Fruit fly (Drosophila melanogaster): Measurements from ENCODE around the gene CG2898.

Gene CG2898

dm6 chrX:10340492-10340891 lies 34.7 kb upstream of the CG2898 start:
- TF ChIP-seq CG15710 (tag; optimal IDR thresholded peaks at IDR 0.05) = no peak

- TF ChIP-seq CG17806 (tag; optimal IDR thresholded peaks at IDR 0.05) = no peak
- no peak for TF ChIP-seq CG12605 (GFP tag; IDR thresholded peaks at IDR 0.05)
- 0 out of 2 replicates have a peak, but pooled peaks have one; percentile 23 for TF ChIP-seq CG32121 (GFP tag; IDR thresholded peaks at IDR 0.05)
- no peak for TF ChIP-seq CG34367 (tag; optimal IDR thresholded peaks at IDR 0.05)
- TF ChIP-seq fd96Ca (GFP tag; IDR thresholded peaks at IDR 0.05) = no peak
- no peak for TF ChIP-seq EcR (GFP tag; optimal IDR thresholded peaks at IDR 0.05)
- no peak for TF ChIP-seq CG13204 (GFP tag; optimal IDR thresholded peaks at IDR 0.05)
- no peak for TF ChIP-seq Ets98B (GFP tag; IDR thresholded peaks at IDR 0.05)
Observed at dm6 chrX:10347979-10348692, 27.0 kb upstream of the CG2898 start.

- TF ChIP-seq Pif1B (GFP tag; optimal IDR thresholded peaks at IDR 0.05) (no peak), CG4496 (GFP tag; IDR thresholded peaks at IDR 0.05) (no peak), CG9948 (tag; optimal IDR thresholded peaks at IDR 0.05) (no peak), Ets98B (GFP tag; IDR thresholded peaks at IDR 0.05) (no peak), rn (GFP tag; IDR thresholded peaks at IDR 0.05) (no peak), CG17806 (tag; optimal IDR thresholded peaks at IDR 0.05) (no peak), gl (tag; optimal IDR thresholded peaks at IDR 0.05) (no peak), fd96Ca (GFP tag; IDR thresholded peaks at IDR 0.05) (no peak)
Observed at dm6 chrX:10362127-10362526, 13.0 kb upstream of the CG2898 start.

dm6 chrX:10362557-10363366 lies 12.4 kb upstream of the CG2898 start:
- TF ChIP-seq CG14655 (GFP tag; optimal IDR thresholded peaks at IDR 0.05) = peak; percentile 7
- peak; percentile 13 for TF ChIP-seq CG8159 (tag; optimal IDR thresholded peaks at IDR 0.05)
- peak; percentile 19 for TF ChIP-seq Snoo (tag; optimal IDR thresholded peaks at IDR 0.05)
- TF ChIP-seq CG12605 (GFP tag; IDR thresholded peaks at IDR 0.05) = no peak

dm6 chrX:10364556-10365227 lies 10.5 kb upstream of the CG2898 start:
- no peak for TF ChIP-seq Snoo (tag; optimal IDR thresholded peaks at IDR 0.05)
- 0 out of 3 replicates have a peak, but pooled peaks have one; percentile 29 for TF ChIP-seq fd96Ca (GFP tag; IDR thresholded peaks at IDR 0.05)
- peak; percentile 15 for TF ChIP-seq CG8159 (tag; optimal IDR thresholded peaks at IDR 0.05)
- peak; percentile 24 for TF ChIP-seq Pif1A (GFP tag; optimal IDR thresholded peaks at IDR 0.05)

- TF ChIP-seq Ets98B (GFP tag; IDR thresholded peaks at IDR 0.05) = no peak
- TF ChIP-seq fd96Ca (GFP tag; IDR thresholded peaks at IDR 0.05) = peak; percentile 26; the same call in 1 of the 3 replicates
- peak; percentile 25; the same call in 1 of the 2 replicates for TF ChIP-seq CG12605 (GFP tag; IDR thresholded peaks at IDR 0.05)
- TF ChIP-seq CG10348 (GFP tag; IDR thresholded peaks at IDR 0.05) = no peak
- TF ChIP-seq rn (GFP tag; IDR thresholded peaks at IDR 0.05) = no peak
- TF ChIP-seq Snoo (tag; optimal IDR thresholded peaks at IDR 0.05) = peak; percentile 5
- peak; percentile 58 for TF ChIP-seq EcR (GFP tag; optimal IDR thresholded peaks at IDR 0.05)
- peak; percentile 8 for TF ChIP-seq CG8159 (tag; optimal IDR thresholded peaks at IDR 0.05)
- no peak for TF ChIP-seq CG14655 (GFP tag; optimal IDR thresholded peaks at IDR 0.05)
- TF ChIP-seq CG9948 (tag; optimal IDR thresholded peaks at IDR 0.05) = no peak
- TF ChIP-seq D1 (tag; optimal IDR thresholded peaks at IDR 0.05) = no peak
- TF ChIP-seq Pif1A (GFP tag; optimal IDR thresholded peaks at IDR 0.05) = no peak
- TF ChIP-seq CG4496 (GFP tag; IDR thresholded peaks at IDR 0.05) = 0 out of 3 replicates have a peak, but pooled peaks have one; percentile 50
- TF ChIP-seq CG15710 (tag; optimal IDR thresholded peaks at IDR 0.05) = no peak
- TF ChIP-seq CG34367 (tag; optimal IDR thresholded peaks at IDR 0.05) = no peak
Observed at dm6 chrX:10365748-10366415, 9.3 kb upstream of the CG2898 start.

- TF ChIP-seq CG10348 (GFP tag; IDR thresholded peaks at IDR 0.05) = no peak
- no peak for TF ChIP-seq rn (GFP tag; IDR thresholded peaks at IDR 0.05)
- TF ChIP-seq CG17806 (tag; optimal IDR thresholded peaks at IDR 0.05) = no peak
- TF ChIP-seq CG8159 (tag; optimal IDR thresholded peaks at IDR 0.05) = no peak
- no peak for TF ChIP-seq CG13204 (GFP tag; optimal IDR thresholded peaks at IDR 0.05)
- no peak for TF ChIP-seq CG15710 (tag; optimal IDR thresholded peaks at IDR 0.05)
- no peak for TF ChIP-seq CG14655 (GFP tag; optimal IDR thresholded peaks at IDR 0.05)
- TF ChIP-seq CG34367 (tag; optimal IDR thresholded peaks at IDR 0.05) = no peak
- no peak for TF ChIP-seq gl (tag; optimal IDR thresholded peaks at IDR 0.05)
- no peak for TF ChIP-seq CG32121 (GFP tag; IDR thresholded peaks at IDR 0.05)
Observed at dm6 chrX:10367372-10367771, 7.8 kb upstream of the CG2898 start, which contains the start of gene CG32679. CG32679 (minus strand) TSS chrX:10367472.
